Worm (Caenorhabditis elegans) whole organism, L1 larva: ENCODE measurements around the gene C52G5.2.
A peak's percentile ranks its signal among the peaks of the same experiment; 100 is the strongest.

Experiments used
- C04F5.9 ChIP-seq: sonication (generic microtip); optimal IDR thresholded peaks from 2 replicates; lab custom pipeline; 2016; ENCODE audit warnings: missing genetic modification characterization, missing compliant biosample characterization
- Y116A8C.19 ChIP-seq: sonication (generic microtip); optimal IDR thresholded peaks from 2 replicates; lab custom pipeline; 2016; ENCODE audit warnings: missing compliant biosample characterization, missing genetic modification characterization, borderline replicate concordance
- aly-2 ChIP-seq: fragments of 150-350 bp; optimal IDR thresholded peaks from 2 replicates; lab custom pipeline; 2014; ENCODE audit warnings: missing biosample characterization, missing genetic modification characterization
- ama-1 ChIP-seq: fragments of 150-350 bp; optimal IDR thresholded peaks from 2 replicates; lab custom pipeline; 2014
- blmp-1 ChIP-seq: fragments of 150-350 bp; optimal IDR thresholded peaks from 2 replicates; lab custom pipeline; 2014; ENCODE audit warnings: missing biosample characterization, missing genetic modification characterization
- ces-1 ChIP-seq: fragments of 150-350 bp; optimal IDR thresholded peaks from 2 replicates; lab custom pipeline; 2014; ENCODE audit warnings: missing biosample characterization, missing genetic modification reagents, missing genetic modification characterization
- dpl-1 ChIP-seq, 3 experiments: fragments of 150-350 bp in 2 of 3; sonication (generic microtip) in 1 of 3; optimal IDR thresholded peaks; 2 replicates each; lab custom pipeline; 2014 to 2017; ENCODE audit warnings: missing biosample characterization in 3 of 3, missing genetic modification characterization in 3 of 3, missing genetic modification reagents in 3 of 3
- dsc-1 ChIP-seq: sonication (generic microtip); optimal IDR thresholded peaks from 2 replicates; lab custom pipeline; 2016; ENCODE audit warnings: mild to moderate bottlenecking, missing genetic modification characterization, missing compliant biosample characterization
- efl-1 ChIP-seq, 4 experiments: fragments of 150-350 bp; optimal IDR thresholded peaks in 3 of 4; peaks in 1 of 4; 1 replicate in 1 of 4; 2 replicates in 3 of 4; lab custom pipeline; 2014; ENCODE audit warnings: missing biosample characterization in 2 of 4, missing genetic modification characterization in 2 of 4, missing genetic modification reagents in 2 of 4
- egl-27 ChIP-seq, 2 experiments: fragments of 150-350 bp in 1 of 2; sonication (generic microtip); optimal IDR thresholded peaks; 3 replicates each; lab custom pipeline; 2017 to 2018; ENCODE audit warnings: missing biosample characterization in 2 of 2, missing genetic modification characterization in 2 of 2, missing genetic modification reagents in 2 of 2
- elt-2 ChIP-seq: sonication (generic microtip); optimal IDR thresholded peaks from 2 replicates; lab custom pipeline; 2016; ENCODE audit warnings: missing genetic modification characterization, mild to moderate bottlenecking, inconsistent platforms, missing compliant biosample characterization, missing genetic modification reagents
- elt-3 ChIP-seq, 6 experiments: fragments of 150-350 bp in 1 of 6; sonication (generic microtip); optimal IDR thresholded peaks; 2 replicates each; lab custom pipeline; 2017 to 2018; ENCODE audit warnings: missing biosample characterization in 6 of 6, missing genetic modification characterization in 6 of 6, inconsistent platforms in 1 of 6
- hlh-17 ChIP-seq: fragments of 200-800 bp; sonication (Bioruptor generic); optimal IDR thresholded peaks from 2 replicates; lab custom pipeline; 2018; ENCODE audit warnings: missing genetic modification characterization, mild to moderate bottlenecking, missing compliant biosample characterization, moderate library complexity, borderline replicate concordance
- irx-1 ChIP-seq: sonication (generic microtip); optimal IDR thresholded peaks from 2 replicates; lab custom pipeline; 2016; ENCODE audit warnings: missing genetic modification characterization, missing compliant biosample characterization
- isw-1 ChIP-seq: fragments of 200-800 bp; sonication (Bioruptor generic); IDR thresholded peaks from 2 replicates; pipeline ENCODE4 v1.3.6; 2022; ENCODE audit warnings: missing genetic modification characterization, missing compliant biosample characterization
- lin-13 ChIP-seq: fragments of 150-350 bp; optimal IDR thresholded peaks from 2 replicates; lab custom pipeline; 2014; ENCODE audit warnings: missing biosample characterization, missing genetic modification reagents, missing genetic modification characterization
- lin-14 ChIP-seq: fragments of 200-800 bp; sonication (Bioruptor generic); optimal IDR thresholded peaks from 2 replicates; lab custom pipeline; 2018; ENCODE audit warnings: mild to moderate bottlenecking, missing genetic modification characterization, moderate library complexity, missing compliant biosample characterization
- lin-35 ChIP-seq, 2 experiments: fragments of 150-350 bp; optimal IDR thresholded peaks; 2 replicates each; lab custom pipeline; 2014; ENCODE audit warnings: missing biosample characterization in 2 of 2, missing genetic modification characterization in 2 of 2, missing genetic modification reagents in 2 of 2
- lir-3 ChIP-seq: sonication (generic microtip); optimal IDR thresholded peaks from 2 replicates; lab custom pipeline; 2016; ENCODE audit warnings: mild to moderate bottlenecking, missing genetic modification characterization, moderate library complexity, missing compliant biosample characterization; ENCODE audit not compliant: poor library complexity
- mdl-1 ChIP-seq, 2 experiments: fragments of 150-350 bp; optimal IDR thresholded peaks; 2 replicates each; lab custom pipeline; 2014 to 2017; ENCODE audit warnings: missing biosample characterization in 2 of 2, missing genetic modification characterization in 2 of 2, inconsistent platforms in 1 of 2
- nhr-11 ChIP-seq: fragments of 150-350 bp; optimal IDR thresholded peaks from 2 replicates; lab custom pipeline; 2014; ENCODE audit warnings: missing biosample characterization, missing genetic modification characterization
- nhr-19 ChIP-seq: fragments of 200-800 bp; sonication (Bioruptor generic); conservative IDR thresholded peaks from 2 replicates; pipeline ENCODE4 v1.3.6; 2022; ENCODE audit warnings: missing genetic modification characterization, missing compliant biosample characterization
- nhr-20 ChIP-seq: sonication (generic microtip); optimal IDR thresholded peaks from 2 replicates; lab custom pipeline; 2016; ENCODE audit warnings: mild to moderate bottlenecking, missing genetic modification characterization, missing compliant biosample characterization
- nhr-237 ChIP-seq: fragments of 150-350 bp; optimal IDR thresholded peaks from 2 replicates; lab custom pipeline; 2014; ENCODE audit warnings: missing biosample characterization, missing genetic modification characterization
- nhr-76 ChIP-seq: sonication (generic microtip); optimal IDR thresholded peaks from 2 replicates; lab custom pipeline; 2017; ENCODE audit warnings: missing biosample characterization, missing genetic modification characterization
- nhr-77 ChIP-seq: fragments of 150-350 bp; optimal IDR thresholded peaks from 2 replicates; lab custom pipeline; 2014; ENCODE audit warnings: missing biosample characterization, missing genetic modification characterization
- nhr-85 ChIP-seq: sonication (generic microtip); peaks from one replicate; lab custom pipeline; 2016; ENCODE audit warnings: missing genetic modification characterization, inconsistent platforms, missing compliant biosample characterization
- pqm-1 ChIP-seq: sonication (generic microtip); optimal IDR thresholded peaks from 3 replicates; lab custom pipeline; 2017; ENCODE audit warnings: missing biosample characterization, missing genetic modification characterization
- rnt-1 ChIP-seq: sonication (generic microtip); optimal IDR thresholded peaks from 2 replicates; lab custom pipeline; 2016; ENCODE audit warnings: mild to moderate bottlenecking, missing genetic modification characterization, moderate library complexity, missing compliant biosample characterization
- skn-1 ChIP-seq: fragments of 150-350 bp; optimal IDR thresholded peaks from 2 replicates; lab custom pipeline; 2014; ENCODE audit warnings: missing biosample characterization, missing genetic modification characterization
- sup-37 ChIP-seq: fragments of 200-800 bp; sonication (Bioruptor generic); optimal IDR thresholded peaks from 2 replicates; lab custom pipeline; 2018; ENCODE audit warnings: mild to moderate bottlenecking, missing genetic modification characterization, missing compliant biosample characterization
- tlp-1 ChIP-seq: fragments of 150-350 bp; optimal IDR thresholded peaks from 2 replicates; lab custom pipeline; 2014; ENCODE audit warnings: missing biosample characterization, missing genetic modification characterization
- unc-130 ChIP-seq: fragments of 150-350 bp; optimal IDR thresholded peaks from 2 replicates; lab custom pipeline; 2017; ENCODE audit warnings: missing biosample characterization, missing genetic modification characterization, inconsistent platforms
- unc-86 ChIP-seq: sonication (generic microtip); optimal IDR thresholded peaks from 2 replicates; lab custom pipeline; 2016; ENCODE audit warnings: missing genetic modification characterization, missing compliant biosample characterization
- zag-1 ChIP-seq: fragments of 150-350 bp; optimal IDR thresholded peaks from 2 replicates; lab custom pipeline; 2014; ENCODE audit warnings: missing biosample characterization, missing genetic modification characterization
- zip-4 ChIP-seq: fragments of 200-800 bp; sonication (Bioruptor generic); optimal IDR thresholded peaks from 2 replicates; lab custom pipeline; 2018; ENCODE audit warnings: mild to moderate bottlenecking, missing genetic modification characterization, moderate library complexity, missing compliant biosample characterization

C52G5.2 gene

DNA sequence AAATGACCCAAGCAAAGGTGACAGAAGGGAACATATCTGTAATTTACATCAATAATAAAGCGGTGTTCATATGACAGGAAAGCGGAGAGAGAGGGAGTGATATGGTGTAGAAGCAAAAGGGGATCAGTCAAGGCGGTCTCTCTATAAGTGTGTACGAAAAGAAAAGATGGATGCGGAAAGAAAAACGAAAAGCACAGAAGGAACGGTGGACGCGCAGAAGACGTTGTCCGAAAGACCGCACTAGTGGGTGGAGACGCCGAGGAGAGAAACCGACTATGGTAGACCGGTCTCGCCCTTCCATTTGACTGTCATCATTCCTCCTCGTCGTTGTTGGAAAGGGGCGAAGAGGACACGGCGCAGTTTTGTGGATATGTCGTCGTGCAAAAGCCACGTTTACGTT, at the start of gene C52G5.2:
Gene C52G5.2, plus strand, starts transcription at position 301 of the 400 bp plus-strand sequence.
- TF ChIP-seq lir-3 (tag; lab: Kevin White, UChicago) (no peak), blmp-1 (tag; lab: Kevin White, UChicago) (peak; percentile 26)

ce11 chrX:12793796-12794195, 49.3 kb upstream of the C52G5.2 start, which contains the start of gene abf-6:
Gene abf-6, plus strand, starts transcription at chrX:12794118.
- no peak for TF ChIP-seq nhr-77
- TF ChIP-seq nhr-76 (tag; lab: Kevin White, UChicago), result no peak
- TF ChIP-seq zag-1 (tag; lab: Kevin White, UChicago), result no peak
- peak; percentile 23 for TF ChIP-seq lin-14

- TF ChIP-seq nhr-11 (tag; lab: Kevin White, UChicago) (no peak), rnt-1 (tag; lab: Kevin White, UChicago) (no peak), sup-37 (GFP tag; lab: Kevin White, UChicago) (no peak), zip-4 (GFP tag; lab: Kevin White, UChicago) (no peak), Y116A8C.19 (tag; lab: Kevin White, UChicago) (no peak), pqm-1 (no peak), isw-1 (GFP tag; lab: Robert Waterston, UW) (no peak)
- TF ChIP-seq, all 84 proteins: peak for 0
Measured at ce11 chrX:12799831-12800230, 43.3 kb upstream of the C52G5.2 start.

DNA sequence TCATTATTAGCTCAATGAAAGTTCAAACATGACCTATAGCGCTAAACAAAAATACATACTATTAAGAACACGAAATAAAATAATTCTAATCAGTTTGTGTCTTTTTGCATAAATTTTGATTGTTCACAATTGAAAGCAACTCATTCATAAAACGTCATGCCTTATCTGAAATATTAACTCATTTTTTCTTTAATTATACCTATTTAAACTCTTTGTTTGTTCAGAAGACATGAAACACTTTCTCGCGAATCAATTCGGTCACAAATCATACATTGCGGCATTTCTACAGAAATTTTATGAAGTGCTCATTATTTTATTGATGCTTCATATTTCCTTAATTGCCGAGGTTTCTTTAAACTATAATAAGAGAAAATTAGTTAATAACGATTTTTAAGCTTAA, 36.2 kb upstream of the C52G5.2 start:
- TF ChIP-seq elt-2 (tag; lab: Kevin White, UChicago) (peak; percentile 27), lir-3 (tag; lab: Kevin White, UChicago) (no peak), irx-1 (tag; lab: Kevin White, UChicago) (no peak)

ce11 chrX:12808085-12808922, 34.8 kb upstream of the C52G5.2 start, which contains the start of gene nhr-27:
Gene nhr-27, minus strand, starts transcription at chrX:12808318.
- TF ChIP-seq unc-86 (tag; lab: Kevin White, UChicago) (no peak), egl-27 (tag; optimal IDR thresholded peaks at IDR 0.05; lab: Kevin White, UChicago) (no peak), nhr-85 (peak; percentile 66), ces-1 (GFP tag; lab: Kevin White, UChicago) (no peak), lin-35 (GFP tag; optimal IDR thresholded peaks at IDR 0.05; lab: Kevin White, UChicago) (peak in 1 of 2 experiments; percentile 50), dpl-1 (GFP tag; optimal IDR thresholded peaks at IDR 0.05; lab: Kevin White, UChicago) (peak in 1 of 3 experiments; percentile 5), skn-1 (peak; percentile 6), mdl-1 (tag; optimal IDR thresholded peaks at IDR 0.05; lab: Kevin White, UChicago) (peak in 1 of 2 experiments; percentile 11), nhr-76 (tag; lab: Kevin White, UChicago) (no peak), tlp-1 (tag; lab: Kevin White, UChicago) (no peak), efl-1 (optimal IDR thresholded peaks at IDR 0.05; lab: Kevin White, UChicago) (no peak), efl-1 (GFP tag; optimal IDR thresholded peaks at IDR 0.05 in 1 of 2; lab: Kevin White, UChicago) (peak in 1 of 2 experiments; percentile 65), dsc-1 (tag; lab: Kevin White, UChicago) (peak; percentile 10), ama-1 (no peak), C04F5.9 (tag; lab: Kevin White, UChicago) (no peak), aly-2 (tag; lab: Kevin White, UChicago) (no peak), lir-3 (tag; lab: Kevin White, UChicago) (no peak), blmp-1 (tag; lab: Kevin White, UChicago) (peak; percentile 81), Y116A8C.19 (tag; lab: Kevin White, UChicago) (no peak), nhr-19 (GFP tag; lab: Robert Waterston, UW) (peak; percentile 28; the same call in 1 of the 2 replicates), elt-3 (tag; optimal IDR thresholded peaks at IDR 0.05; lab: Kevin White, UChicago) (peak in 1 of 6 experiments; percentile 87), pqm-1 (no peak), nhr-237 (tag; lab: Kevin White, UChicago) (no peak), hlh-17 (no peak), lin-13 (GFP tag; lab: Kevin White, UChicago) (no peak), nhr-20 (tag; lab: Kevin White, UChicago) (no peak), lin-14 (peak; percentile 13), unc-130 (tag; lab: Kevin White, UChicago) (peak; percentile 35)
